Fruit fly (Drosophila melanogaster) S2 (cell line): ENCODE data around the gene blanks.

Experiments used
- CG8478 ChIP-seq: fragments of >200 bp; optimal IDR thresholded peaks from 2 replicates; lab custom pipeline; 2018
- CTCF ChIP-seq, 2 experiments: fragments of >200 bp; optimal IDR thresholded peaks; 2 replicates each; lab custom pipeline; 2018

DNA sequence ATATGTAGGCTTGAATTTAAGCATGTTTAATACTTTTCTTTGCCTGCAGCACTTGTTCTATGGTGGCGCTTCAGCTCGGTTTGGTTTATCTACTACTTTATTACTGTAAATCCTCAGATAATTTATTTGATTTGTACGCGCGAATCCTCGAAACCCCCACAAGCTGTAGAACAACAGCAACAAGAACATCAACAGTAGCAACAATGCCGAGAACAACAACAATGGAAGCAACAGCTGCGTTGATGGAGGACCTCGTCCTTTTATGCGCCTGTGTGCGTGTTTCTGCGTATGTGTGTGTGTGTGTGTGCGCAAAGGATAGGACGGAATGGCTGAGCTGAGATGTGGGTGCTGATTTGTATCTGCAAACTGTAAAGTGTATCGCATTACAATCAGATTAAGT lies 50.9 kb downstream of the blanks start:
- TF ChIP-seq CG8478, result no peak
- no peak for TF ChIP-seq CTCF (optimal IDR thresholded peaks at IDR 0.05; lab: Kevin White, UChicago)
